Worm (Caenorhabditis elegans) whole organism, L4 larva: ENCODE data around the gene frm-10.
"Not testable (repeated sequence)": the region's sequence is repeated elsewhere in the genome, so short reads cannot be mapped to it uniquely, and the experiment has no call there.

Experiments
- Y5F2A.4 ChIP-seq: fragments of 200-800 bp; sonication (Bioruptor generic); optimal IDR thresholded peaks from 2 replicates; lab custom pipeline; 2018; ENCODE audit warnings: mild to moderate bottlenecking, missing genetic modification characterization, missing compliant biosample characterization
- ces-1 ChIP-seq: fragments of 150-350 bp; sonication (generic microtip); optimal IDR thresholded peaks from 4 replicates; lab custom pipeline; 2014; ENCODE audit warnings: missing biosample characterization, missing genetic modification reagents, missing genetic modification characterization
- hlh-30 ChIP-seq: sonication (generic microtip); optimal IDR thresholded peaks from 2 replicates; lab custom pipeline; 2017; ENCODE audit warnings: antibody characterized with exemption, mild to moderate bottlenecking, missing genetic modification characterization, missing compliant biosample characterization; ENCODE audit not compliant: insufficient read depth
- lsy-2 ChIP-seq, 2 experiments: fragments of 150-350 bp in 1 of 2; sonication (generic microtip) in 1 of 2; optimal IDR thresholded peaks; 2 replicates each; lab custom pipeline; 2014 to 2017; ENCODE audit warnings: missing biosample characterization in 2 of 2, missing genetic modification characterization in 2 of 2
- spr-1 ChIP-seq: sonication (generic microtip); optimal IDR thresholded peaks from 2 replicates; lab custom pipeline; 2016; ENCODE audit warnings: mild to moderate bottlenecking, missing genetic modification characterization, missing compliant biosample characterization
- unc-130 ChIP-seq: sonication (generic microtip); optimal IDR thresholded peaks from 2 replicates; lab custom pipeline; 2016; ENCODE audit warnings: missing genetic modification reagents, missing genetic modification characterization, missing compliant biosample characterization
- zip-2 ChIP-seq: fragments of 150-350 bp; optimal IDR thresholded peaks from 2 replicates; lab custom pipeline; 2014; ENCODE audit warnings: missing biosample characterization, missing genetic modification characterization
- ztf-11 ChIP-seq: fragments of 150-350 bp; optimal IDR thresholded peaks from 2 replicates; lab custom pipeline; 2014; ENCODE audit warnings: missing biosample characterization, missing genetic modification characterization

- TF ChIP-seq lsy-2 (tag; optimal IDR thresholded peaks at IDR 0.05; lab: Kevin White, UChicago); Y5F2A.4; hlh-30 (tag; lab: Kevin White, UChicago); ztf-11; unc-130 (GFP tag; lab: Kevin White, UChicago); zip-2 (tag; lab: Kevin White, UChicago); ces-1 (GFP tag; lab: Kevin White, UChicago); spr-1 (tag; lab: Kevin White, UChicago): not testable (repeated sequence)
Measured at ce11 chrV:13440290-13440689, 22.7 kb upstream of the frm-10 start.
